Fruit fly (Drosophila melanogaster) Kc167 (cell line): ENCODE results near the gene Usp39.

Source experiments
- Sin3A ChIP-seq: fragments of >200 bp; optimal IDR thresholded peaks from 2 replicates; lab custom pipeline; 2018; ENCODE audit warnings: missing external identifiers
- psq ChIP-seq: fragments of >200 bp; optimal IDR thresholded peaks from 2 replicates; lab custom pipeline; 2017; ENCODE audit warnings: missing external identifiers
- ttk ChIP-seq: sonication (Bioruptor generic); optimal IDR thresholded peaks from 2 replicates; lab custom pipeline; 2017; ENCODE audit warnings: missing external identifiers

- TF ChIP-seq Sin3A (lab: Kevin White, UChicago): no peak
- no peak for TF ChIP-seq ttk (lab: Kevin White, UChicago)
- no peak for TF ChIP-seq psq (lab: Kevin White, UChicago)
Observed at dm6 chrX:18899835-18900460, 41.9 kb downstream of the Usp39 start, which contains the start of gene CG7378.
